Fruit fly (Drosophila melanogaster) whole organism, embryonic: ENCODE measurements around the gene Rpp20.

ENCODE experiments used
- Bdp1 ChIP-seq: fragments of 200-800 bp; sonication (Bioruptor generic); optimal IDR thresholded peaks from 3 replicates; lab custom pipeline; 2016; ENCODE audit warnings: missing biosample characterization, missing genetic modification characterization
- CG10267 ChIP-seq: fragments of 200-800 bp; sonication (Bioruptor generic); optimal IDR thresholded peaks from 2 replicates; lab custom pipeline; 2018; ENCODE audit warnings: missing biosample characterization, mild to moderate bottlenecking, missing genetic modification characterization, moderate library complexity
- CG10979 ChIP-seq: fragments of 200-800 bp; sonication (Bioruptor generic); optimal IDR thresholded peaks from 2 replicates; lab custom pipeline; 2018; ENCODE audit warnings: missing biosample characterization, mild to moderate bottlenecking, missing genetic modification characterization, moderate library complexity
- CG1529 ChIP-seq: fragments of 200-800 bp; sonication (Bioruptor generic); optimal IDR thresholded peaks from 3 replicates; lab custom pipeline; 2018; ENCODE audit warnings: missing biosample characterization, missing genetic modification characterization
- CG15479 ChIP-seq: fragments of 200-800 bp; sonication (Bioruptor generic); optimal IDR thresholded peaks from 3 replicates; lab custom pipeline; 2019; ENCODE audit warnings: missing biosample characterization, mild to moderate bottlenecking, missing genetic modification characterization, moderate library complexity
- CG17912 ChIP-seq: fragments of 200-800 bp; sonication (Bioruptor generic); optimal IDR thresholded peaks from 2 replicates; lab custom pipeline; 2018; ENCODE audit warnings: missing biosample characterization, mild to moderate bottlenecking, missing genetic modification characterization
- CG18262 ChIP-seq: fragments of 200-800 bp; optimal IDR thresholded peaks from 3 replicates; lab custom pipeline; 2019; ENCODE audit warnings: missing biosample characterization, mild to moderate bottlenecking, missing genetic modification characterization, moderate library complexity
- CG18476 ChIP-seq: fragments of 200-800 bp; sonication (Bioruptor generic); optimal IDR thresholded peaks from 2 replicates; lab custom pipeline; 2016; ENCODE audit warnings: missing biosample characterization, mild to moderate bottlenecking, missing genetic modification characterization
- CG2712 ChIP-seq: fragments of 200-800 bp; optimal IDR thresholded peaks from 3 replicates; lab custom pipeline; 2019; ENCODE audit warnings: missing biosample characterization, mild to moderate bottlenecking, missing genetic modification characterization, moderate library complexity
- CG31388 ChIP-seq: fragments of 200-800 bp; sonication (Bioruptor generic); optimal IDR thresholded peaks from 2 replicates; lab custom pipeline; 2016; ENCODE audit warnings: missing biosample characterization, missing genetic modification characterization
- CG33557 ChIP-seq: fragments of 200-800 bp; sonication (Bioruptor generic); optimal IDR thresholded peaks from 2 replicates; lab custom pipeline; 2019; ENCODE audit warnings: missing biosample characterization, mild to moderate bottlenecking, missing genetic modification characterization, moderate library complexity
- CG3847 ChIP-seq: fragments of 200-800 bp; sonication (Bioruptor generic); IDR thresholded peaks from 2 replicates; pipeline ENCODE4 v1.3.6; 2022; ENCODE audit warnings: missing biosample characterization, missing genetic modification characterization
- CG4730 ChIP-seq: fragments of 200-800 bp; sonication (Bioruptor generic); IDR thresholded peaks from 2 replicates; pipeline ENCODE4 v1.3.6; 2022; ENCODE audit warnings: missing biosample characterization, missing genetic modification characterization
- CG8290 ChIP-seq, 3 experiments: fragments of 200-800 bp; sonication (Bioruptor generic); optimal IDR thresholded peaks; 2 replicates each; lab custom pipeline; 2016 to 2019; ENCODE audit warnings: missing biosample characterization in 3 of 3, missing genetic modification characterization in 3 of 3, mild to moderate bottlenecking in 2 of 3, moderate library complexity in 1 of 3
- CG9609 ChIP-seq: fragments of 200-800 bp; sonication (Bioruptor generic); optimal IDR thresholded peaks from 3 replicates; lab custom pipeline; 2016; ENCODE audit warnings: missing biosample characterization, missing genetic modification characterization
- CG9727 ChIP-seq: fragments of 200-800 bp; sonication (Bioruptor generic); optimal IDR thresholded peaks from 3 replicates; lab custom pipeline; 2017; ENCODE audit warnings: missing biosample characterization, mild to moderate bottlenecking, missing genetic modification characterization
- Chrac-16 ChIP-seq: fragments of 200-800 bp; sonication (Bioruptor generic); optimal IDR thresholded peaks from 3 replicates; lab custom pipeline; 2016; ENCODE audit warnings: missing biosample characterization, missing genetic modification characterization
- E2f2 ChIP-seq: fragments of 200-800 bp; sonication (Bioruptor generic); IDR thresholded peaks from 2 replicates; pipeline ENCODE4 v1.3.6; 2022; ENCODE audit warnings: missing biosample characterization, missing genetic modification characterization
- ERR ChIP-seq: fragments of 200-800 bp; sonication (Bioruptor generic); optimal IDR thresholded peaks from 2 replicates; lab custom pipeline; 2016; ENCODE audit warnings: missing biosample characterization, missing genetic modification characterization
- Gug ChIP-seq: fragments of 200-800 bp; sonication (Bioruptor generic); IDR thresholded peaks from 4 replicates; pipeline ENCODE4 v1.3.6; 2022; ENCODE audit warnings: missing biosample characterization, missing genetic modification characterization
- H15 ChIP-seq: fragments of 200-800 bp; sonication (Bioruptor generic); IDR thresholded peaks from 3 replicates; pipeline ENCODE4 v1.3.6; 2022; ENCODE audit warnings: missing biosample characterization, missing genetic modification characterization
- HHEX ChIP-seq: fragments of 200-800 bp; sonication (Bioruptor generic); optimal IDR thresholded peaks from 3 replicates; lab custom pipeline; 2017; ENCODE audit warnings: missing biosample characterization, mild to moderate bottlenecking, missing genetic modification characterization, missing genetic modification reagents
- Hsf ChIP-seq: fragments of 200-800 bp; sonication (Bioruptor generic); optimal IDR thresholded peaks from 3 replicates; lab custom pipeline; 2016; ENCODE audit warnings: missing biosample characterization, missing genetic modification characterization
- MESR4 ChIP-seq: fragments of 200-800 bp; sonication (Bioruptor generic); optimal IDR thresholded peaks from 2 replicates; lab custom pipeline; 2018; ENCODE audit warnings: missing biosample characterization, mild to moderate bottlenecking, missing genetic modification characterization, moderate library complexity
- Oaz ChIP-seq: fragments of 200-800 bp; sonication (Bioruptor generic); IDR thresholded peaks from 2 replicates; pipeline ENCODE4 v1.3.6; 2022; ENCODE audit warnings: missing biosample characterization, missing genetic modification characterization
- Xrp1 ChIP-seq: fragments of 200-800 bp; sonication (Bioruptor generic); IDR thresholded peaks from 2 replicates; pipeline ENCODE4 v1.3.6; 2022; ENCODE audit warnings: missing biosample characterization, missing genetic modification characterization
- al ChIP-seq: fragments of 200-800 bp; sonication (Bioruptor generic); IDR thresholded peaks from 2 replicates; pipeline ENCODE4 v1.3.6; 2022; ENCODE audit warnings: missing biosample characterization, missing genetic modification characterization
- ase ChIP-seq: fragments of 200-800 bp; sonication (Bioruptor generic); IDR thresholded peaks from 3 replicates; pipeline ENCODE4 v1.3.6; 2022; ENCODE audit warnings: missing biosample characterization, missing genetic modification characterization
- bab2 ChIP-seq: fragments of 200-800 bp; sonication (Bioruptor generic); optimal IDR thresholded peaks from 2 replicates; lab custom pipeline; 2016; ENCODE audit warnings: missing biosample characterization, missing genetic modification characterization
- br ChIP-seq: fragments of >200 bp; optimal IDR thresholded peaks from 2 replicates; lab custom pipeline; 2017
- croc ChIP-seq: fragments of 200-800 bp; sonication (Bioruptor generic); conservative IDR thresholded peaks from 3 replicates; pipeline ENCODE4 v1.3.6; 2022; ENCODE audit warnings: missing biosample characterization, missing genetic modification characterization
- dmrt11E ChIP-seq: fragments of 200-800 bp; sonication (Bioruptor generic); optimal IDR thresholded peaks from 3 replicates; lab custom pipeline; 2018; ENCODE audit warnings: missing biosample characterization, mild to moderate bottlenecking, missing genetic modification characterization, moderate library complexity
- fd64A ChIP-seq: fragments of 200-800 bp; sonication (Bioruptor generic); optimal IDR thresholded peaks from 3 replicates; lab custom pipeline; 2018; ENCODE audit warnings: missing biosample characterization, mild to moderate bottlenecking, missing genetic modification characterization
- fru ChIP-seq: fragments of >200 bp; optimal IDR thresholded peaks from 2 replicates; lab custom pipeline; 2017
- gsb-n ChIP-seq: fragments of 200-800 bp; sonication (Bioruptor generic); optimal IDR thresholded peaks from 3 replicates; lab custom pipeline; 2018; ENCODE audit warnings: missing biosample characterization, mild to moderate bottlenecking, missing genetic modification characterization
- hkb ChIP-seq, 2 experiments: fragments of 200-800 bp in 1 of 2; fragments of >200 bp in 1 of 2; sonication (Bioruptor generic) in 1 of 2; IDR thresholded peaks in 1 of 2; optimal IDR thresholded peaks in 1 of 2; 2 replicates each; pipeline versions ENCODE4 v1.3.6 to Lab custom; 2017 to 2022; ENCODE audit warnings: missing biosample characterization in 1 of 2, missing genetic modification characterization in 1 of 2
- ind ChIP-seq: fragments of 200-800 bp; sonication (Bioruptor generic); optimal IDR thresholded peaks from 3 replicates; lab custom pipeline; 2016; ENCODE audit warnings: missing biosample characterization, missing genetic modification characterization
- inv ChIP-seq: fragments of 200-800 bp; sonication (Bioruptor generic); IDR thresholded peaks from 2 replicates; pipeline ENCODE4 v1.3.6; 2022; ENCODE audit warnings: missing biosample characterization, missing genetic modification characterization; ENCODE audit not compliant: partially characterized antibody
- lola ChIP-seq, 3 experiments: fragments of >200 bp in 2 of 3; fragments of 200-800 bp in 1 of 3; sonication (Bioruptor generic) in 1 of 3; optimal IDR thresholded peaks; 2 replicates each; lab custom pipeline; 2017 to 2019; ENCODE audit warnings: missing biosample characterization in 3 of 3, missing genetic modification characterization in 3 of 3, mild to moderate bottlenecking in 1 of 3, moderate library complexity in 1 of 3
- nerfin-2 ChIP-seq: fragments of 200-800 bp; sonication (Bioruptor generic); IDR thresholded peaks from 2 replicates; pipeline ENCODE4 v1.3.6; 2022; ENCODE audit warnings: missing biosample characterization, missing genetic modification characterization; ENCODE audit not compliant: partially characterized antibody
- oc ChIP-seq: fragments of 200-800 bp; sonication (Bioruptor generic); optimal IDR thresholded peaks from 2 replicates; lab custom pipeline; 2018; ENCODE audit warnings: missing biosample characterization, mild to moderate bottlenecking, missing genetic modification characterization, moderate library complexity
- org-1 ChIP-seq: fragments of 200-800 bp; sonication (Bioruptor generic); optimal IDR thresholded peaks from 2 replicates; lab custom pipeline; 2017; ENCODE audit warnings: missing biosample characterization, missing genetic modification characterization
- phol ChIP-seq: fragments of 200-800 bp; sonication (Bioruptor generic); optimal IDR thresholded peaks from 3 replicates; lab custom pipeline; 2018; ENCODE audit warnings: missing biosample characterization, mild to moderate bottlenecking, missing genetic modification characterization, moderate library complexity
- prd ChIP-seq, 3 experiments: fragments of >200 bp in 2 of 3; fragments of 200-800 bp in 1 of 3; sonication (Bioruptor generic) in 1 of 3; optimal IDR thresholded peaks in 2 of 3; IDR thresholded peaks in 1 of 3; 2 replicates in 2 of 3; 3 replicates in 1 of 3; pipeline versions ENCODE4 v1.3.6 to Lab custom; 2017 to 2022; ENCODE audit warnings: missing biosample characterization in 1 of 3, missing genetic modification characterization in 1 of 3
- so ChIP-seq: fragments of 200-800 bp; sonication (Bioruptor generic); IDR thresholded peaks from 3 replicates; pipeline ENCODE4 v1.3.6; 2022; ENCODE audit warnings: missing biosample characterization, missing genetic modification characterization
- stc ChIP-seq: fragments of 200-800 bp; sonication (Bioruptor generic); IDR thresholded peaks from 2 replicates; pipeline ENCODE4 v1.3.6; 2022; ENCODE audit warnings: missing biosample characterization, missing genetic modification characterization
- tll ChIP-seq, 2 experiments: fragments of 200-800 bp in 1 of 2; fragments of >200 bp in 1 of 2; sonication (Bioruptor generic) in 1 of 2; optimal IDR thresholded peaks; 2 replicates each; lab custom pipeline; 2017 to 2019; ENCODE audit warnings: missing biosample characterization in 2 of 2, missing genetic modification characterization in 2 of 2, mild to moderate bottlenecking in 1 of 2, moderate library complexity in 1 of 2
- wdn ChIP-seq: fragments of 200-800 bp; sonication (Bioruptor generic); IDR thresholded peaks from 2 replicates; pipeline ENCODE4 v1.3.6; 2022; ENCODE audit warnings: missing biosample characterization, missing genetic modification characterization
- zen ChIP-seq: fragments of 200-800 bp; sonication (Bioruptor generic); optimal IDR thresholded peaks from 3 replicates; lab custom pipeline; 2018; ENCODE audit warnings: missing biosample characterization, mild to moderate bottlenecking, missing genetic modification characterization, moderate library complexity

Rpp20 gene

dm6 chrX:19764824-19765489 is 20.7 kb downstream of the Rpp20 start, which contains the start of gene CG12702 (continued):
- TF ChIP-seq zen (tag; lab: Kevin White, UChicago), result peak; percentile 72
- no peak for TF ChIP-seq br (lab: Kevin White, UChicago)
- TF ChIP-seq CG31388 (GFP tag; lab: Kevin White, UChicago), result no peak
- no peak for TF ChIP-seq stc
- no peak for TF ChIP-seq ERR
- no peak for TF ChIP-seq hkb (optimal IDR thresholded peaks at IDR 0.05; lab: Kevin White, UChicago)
- no peak for TF ChIP-seq hkb (GFP tag; IDR thresholded peaks at IDR 0.05; lab: Robert Waterston, UW)
- peak; percentile 35 for TF ChIP-seq CG9727 (GFP tag; lab: Kevin White, UChicago)
- TF ChIP-seq CG10267 (tag; lab: Kevin White, UChicago), result peak; percentile 5
- no peak for TF ChIP-seq ase
- no peak for TF ChIP-seq MESR4 (GFP tag; lab: Kevin White, UChicago)
- TF ChIP-seq HHEX (GFP tag; lab: Kevin White, UChicago), result no peak
- TF ChIP-seq lola (GFP tag; optimal IDR thresholded peaks at IDR 0.05; lab: Kevin White, UChicago), result peak in 1 of 3 experiments; percentile 37
- no peak for TF ChIP-seq CG9609
- no peak for TF ChIP-seq ind (GFP tag; lab: Kevin White, UChicago)
- no peak for TF ChIP-seq wdn (GFP tag; lab: Robert Waterston, UW)
- no peak for TF ChIP-seq org-1
- TF ChIP-seq Oaz (GFP tag; lab: Robert Waterston, UW), result no peak
- no peak for TF ChIP-seq al (GFP tag; lab: Robert Waterston, UW)
- no peak; the same call in 2 of the 3 replicates for TF ChIP-seq croc (GFP tag; lab: Robert Waterston, UW)
- no peak for TF ChIP-seq bab2 (GFP tag; lab: Kevin White, UChicago)
- peak; percentile 46 for TF ChIP-seq oc (tag; lab: Kevin White, UChicago)
- peak; percentile 2 for TF ChIP-seq Chrac-16
- TF ChIP-seq Xrp1, result peak; percentile 41; the same call in 1 of the 2 replicates
- TF ChIP-seq CG10979 (tag; lab: Kevin White, UChicago), result peak; percentile 14
- TF ChIP-seq gsb-n, result peak; percentile 19
- no peak for TF ChIP-seq Gug
- peak; percentile 52 for TF ChIP-seq CG15479 (GFP tag; lab: Kevin White, UChicago)
- no peak for TF ChIP-seq H15 (GFP tag; lab: Robert Waterston, UW)
- TF ChIP-seq CG18262 (tag; lab: Kevin White, UChicago), result peak; percentile 47
- peak; percentile 68 for TF ChIP-seq dmrt11E
- TF ChIP-seq Bdp1 (GFP tag; lab: Kevin White, UChicago), result no peak
- TF ChIP-seq tll (GFP tag; optimal IDR thresholded peaks at IDR 0.05; lab: Kevin White, UChicago), result peak in 1 of 2 experiments; percentile 79
- TF ChIP-seq prd (optimal IDR thresholded peaks at IDR 0.05; lab: Kevin White, UChicago), result no peak
- TF ChIP-seq prd (GFP tag; IDR thresholded peaks at IDR 0.05; lab: Robert Waterston, UW), result peak; percentile 44; the same call in 2 of the 3 replicates
- TF ChIP-seq fd64A, result no peak

DNA sequence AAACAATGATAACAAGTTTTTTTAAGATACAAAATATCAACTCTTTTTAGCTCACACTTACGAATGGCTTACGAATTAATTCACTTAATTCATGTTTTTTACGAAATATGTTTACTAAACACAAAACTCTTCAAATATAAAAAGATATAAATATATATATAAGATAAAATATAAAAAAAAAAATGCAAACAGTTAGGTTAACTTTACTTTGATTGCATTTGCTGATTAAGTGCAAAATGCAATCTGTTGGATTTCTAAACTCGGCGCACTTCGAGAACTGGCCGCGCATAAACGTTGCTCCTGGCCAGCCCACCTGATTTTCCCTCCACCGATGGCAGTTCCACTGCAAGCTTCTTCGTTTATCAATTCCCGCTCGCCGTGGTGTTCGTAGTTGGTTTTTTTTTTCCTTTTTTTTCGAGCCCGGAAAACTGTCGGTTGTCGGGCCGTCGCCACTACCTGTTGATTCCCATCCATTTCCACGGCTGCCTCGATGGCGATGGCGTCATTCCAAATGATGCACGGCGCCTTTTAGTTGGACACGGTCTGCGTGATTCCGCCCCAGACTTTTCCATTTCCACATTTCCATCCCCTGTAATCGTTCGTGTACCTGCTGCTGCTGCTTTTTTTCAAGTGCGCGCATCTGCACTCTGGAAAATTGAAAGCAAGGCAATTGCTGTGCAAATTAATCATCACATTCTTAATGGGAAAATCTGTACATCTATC is 21.4 kb downstream of the Rpp20 start:
- TF ChIP-seq inv (no peak), phol (peak; percentile 33), so (GFP tag; lab: Robert Waterston, UW) (no peak), Hsf (GFP tag; lab: Kevin White, UChicago) (no peak), CG2712 (tag; lab: Kevin White, UChicago) (peak; percentile 39), lola (GFP tag; optimal IDR thresholded peaks at IDR 0.05; lab: Kevin White, UChicago) (peak in 1 of 3 experiments; percentile 7), E2f2 (GFP tag; lab: Robert Waterston, UW) (no peak), CG4730 (no peak), CG8290 (GFP tag; optimal IDR thresholded peaks at IDR 0.05; lab: Kevin White, UChicago) (no peak), CG8290 (tag; optimal IDR thresholded peaks at IDR 0.05; lab: Kevin White, UChicago) (no peak), CG1529 (no peak), CG3847 (GFP tag; lab: Robert Waterston, UW) (no peak), CG33557 (GFP tag; lab: Kevin White, UChicago) (no peak), fru (lab: Kevin White, UChicago) (no peak), nerfin-2 (GFP tag; lab: Robert Waterston, UW) (no peak), CG17912 (GFP tag; lab: Kevin White, UChicago) (no peak), CG18476 (GFP tag; lab: Kevin White, UChicago) (no peak)
